Fruit fly (Drosophila melanogaster): Measurements from ENCODE around the gene RpL36A.

The RpL36A gene

DNA sequence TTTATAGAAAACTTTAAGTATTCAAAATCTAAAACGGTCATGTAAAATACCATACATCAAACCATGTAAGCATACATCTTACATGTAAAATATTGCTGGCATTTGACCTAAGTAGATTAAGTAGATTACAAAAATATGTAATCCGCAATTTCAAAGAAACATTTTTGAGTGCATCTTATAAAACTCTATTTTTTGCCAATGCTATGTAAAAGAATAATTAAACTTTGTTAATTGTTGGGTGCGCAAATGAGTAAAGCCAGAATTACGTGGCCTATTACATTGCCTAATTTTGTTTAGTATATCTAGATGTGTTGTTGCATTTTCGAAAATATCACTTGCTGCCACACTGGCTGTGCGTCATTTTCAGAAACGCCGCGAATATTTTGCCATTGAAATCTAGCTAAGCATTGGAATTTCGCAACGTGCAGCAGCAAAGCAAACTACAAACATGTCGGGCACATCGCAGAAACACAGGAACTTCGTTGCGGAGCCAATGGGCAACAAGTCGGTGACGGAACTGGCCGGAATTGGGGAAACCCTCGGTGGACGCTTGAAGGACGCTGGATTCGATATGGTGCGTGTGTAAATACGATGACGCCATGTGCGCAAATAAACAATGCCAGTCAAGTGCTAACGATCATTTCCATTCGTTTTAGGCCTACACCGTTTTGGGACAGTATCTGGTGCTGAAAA lies 13.4 kb downstream of the RpL36A start, which contains the start of gene baf:
Gene baf (plus strand): TSS at position 303 of the 693 bp plus-strand sequence.
- no peak for TF ChIP-seq Dif (GFP tag; optimal IDR thresholded peaks at IDR 0.05; ENCODE audit: partially characterized antibody)
- no peak for TF ChIP-seq CG32264 (GFP tag; optimal IDR thresholded peaks at IDR 0.05)
- TF ChIP-seq Rel (GFP tag; optimal IDR thresholded peaks at IDR 0.05) = no peak
- TF ChIP-seq Rel (tag; optimal IDR thresholded peaks at IDR 0.05) = peak; percentile 42

- no peak for TF ChIP-seq Abd-B (GFP tag; optimal IDR thresholded peaks at IDR 0.05)
- no peak for TF ChIP-seq brk (GFP tag; optimal IDR thresholded peaks at IDR 0.05)
- TF ChIP-seq HLH106 (tag; optimal IDR thresholded peaks at IDR 0.05) = no peak
- no peak for TF ChIP-seq sv (GFP tag; optimal IDR thresholded peaks at IDR 0.05)
- no peak for TF ChIP-seq psq (GFP tag; optimal IDR thresholded peaks at IDR 0.05)
- TF ChIP-seq CG32264 (GFP tag; optimal IDR thresholded peaks at IDR 0.05) = no peak
- TF ChIP-seq Dif (GFP tag; optimal IDR thresholded peaks at IDR 0.05; ENCODE audit: partially characterized antibody) = no peak
- TF ChIP-seq Sp1 (GFP tag; optimal IDR thresholded peaks at IDR 0.05) = no peak
- TF ChIP-seq Myc (optimal IDR thresholded peaks at IDR 0.05) = no peak
- TF ChIP-seq tai (GFP tag; optimal IDR thresholded peaks at IDR 0.05) = no peak
- TF ChIP-seq pan (optimal IDR thresholded peaks at IDR 0.05) = no peak
Measured at dm6 chr2L:8024325-8024724, 18.4 kb downstream of the RpL36A start.

dm6 chr2L:8012551-8012950 lies 30.2 kb downstream of the RpL36A start:
- TF ChIP-seq brk (GFP tag; optimal IDR thresholded peaks at IDR 0.05) (no peak), dl (GFP tag; optimal IDR thresholded peaks at IDR 0.05; ENCODE audit: insufficient read depth in 1 of 2, partially characterized antibody in 2 of 2) (peak in 1 of 2 experiments; percentile 29), woc (GFP tag; optimal IDR thresholded peaks at IDR 0.05) (no peak), OdsH (GFP tag; optimal IDR thresholded peaks at IDR 0.05) (no peak), tai (GFP tag; optimal IDR thresholded peaks at IDR 0.05) (no peak), Dfd (GFP tag; optimal IDR thresholded peaks at IDR 0.05) (no peak), lola (GFP tag; optimal IDR thresholded peaks at IDR 0.05) (no peak), Jra (GFP tag; optimal IDR thresholded peaks at IDR 0.05) (no peak), Dif (GFP tag; optimal IDR thresholded peaks at IDR 0.05; ENCODE audit: partially characterized antibody) (peak; percentile 29), Hr83 (GFP tag; optimal IDR thresholded peaks at IDR 0.05; ENCODE audit: poor library complexity, severe bottlenecking) (no peak), Hnf4 (GFP tag; optimal IDR thresholded peaks at IDR 0.05) (no peak)

- no peak for TF ChIP-seq Myc (optimal IDR thresholded peaks at IDR 0.05)
- TF ChIP-seq foxo (GFP tag; optimal IDR thresholded peaks at IDR 0.05) = no peak
- TF ChIP-seq brk (GFP tag; optimal IDR thresholded peaks at IDR 0.05) = no peak
- TF ChIP-seq dmrt93B (GFP tag; optimal IDR thresholded peaks at IDR 0.05) = no peak
- no peak for TF ChIP-seq Dif (GFP tag; optimal IDR thresholded peaks at IDR 0.05; ENCODE audit: partially characterized antibody)
- no peak for TF ChIP-seq br (GFP tag; optimal IDR thresholded peaks at IDR 0.05)
- no peak for TF ChIP-seq woc (GFP tag; optimal IDR thresholded peaks at IDR 0.05)
- TF ChIP-seq Abd-B (GFP tag; optimal IDR thresholded peaks at IDR 0.05) = no peak
- TF ChIP-seq CG9705 (GFP tag; optimal IDR thresholded peaks at IDR 0.05) = no peak
- TF ChIP-seq sage (GFP tag; optimal IDR thresholded peaks at IDR 0.05) = no peak
- TF ChIP-seq sv (GFP tag; optimal IDR thresholded peaks at IDR 0.05) = no peak
- TF ChIP-seq fru (GFP tag; optimal IDR thresholded peaks at IDR 0.05) = no peak
- no peak for TF ChIP-seq CG32264 (GFP tag; optimal IDR thresholded peaks at IDR 0.05)
- no peak for TF ChIP-seq Hr83 (GFP tag; optimal IDR thresholded peaks at IDR 0.05; ENCODE audit: poor library complexity, severe bottlenecking)
- no peak for TF ChIP-seq Rel (GFP tag; optimal IDR thresholded peaks at IDR 0.05)
- no peak for TF ChIP-seq Rel (tag; optimal IDR thresholded peaks at IDR 0.05)
- TF ChIP-seq h (GFP tag; optimal IDR thresholded peaks at IDR 0.05) = no peak
- TF ChIP-seq usp (GFP tag; optimal IDR thresholded peaks at IDR 0.05) = no peak
- TF ChIP-seq ey (GFP tag; optimal IDR thresholded peaks at IDR 0.05) = no peak
- no peak for TF ChIP-seq psq (GFP tag; optimal IDR thresholded peaks at IDR 0.05)
Measured at dm6 chr2L:8010602-8011455, 31.9 kb downstream of the RpL36A start, which contains the start of the genes Glyat and Tg. Glyat (minus strand) TSS chr2L:8010652. Tg (plus strand) TSS chr2L:8011405.

All from whole organism, wandering third instar larva.